Fruit fly (Drosophila melanogaster): ENCODE results near the gene Sol1.

- TF ChIP-seq EcR (GFP tag; optimal IDR thresholded peaks at IDR 0.05) (no peak), psq (optimal IDR thresholded peaks at IDR 0.05) (no peak)
These were observed 916 bp downstream of the Sol1 start, which contains the start of gene CG33098 for dm6 chr3R:12386965-12387364.
